Worm (Caenorhabditis elegans): Measurements from ENCODE around the gene cdr-3.
A peak's percentile ranks its signal among the peaks of the same experiment; 100 is the strongest.
"Not testable (repeated sequence)": the region's sequence is repeated elsewhere in the genome, so short reads cannot be mapped to it uniquely, and the experiment has no call there.

The cdr-3 gene

ce11 chrV:12395699-12396098 lies 21.5 kb downstream of the cdr-3 start, which contains the start of gene twk-14:
twk-14 (minus strand) TSS chrV:12395706.
- TF ChIP-seq pax-3 (tag; optimal IDR thresholded peaks at IDR 0.05): peak; percentile 48
- TF ChIP-seq egl-13 (tag; optimal IDR thresholded peaks at IDR 0.05): peak; percentile 9
- TF ChIP-seq rnt-1 (tag; optimal IDR thresholded peaks at IDR 0.05): no peak
- TF ChIP-seq mef-2 (tag; optimal IDR thresholded peaks at IDR 0.05): no peak
- no peak for TF ChIP-seq ceh-82 (tag; optimal IDR thresholded peaks at IDR 0.05)
- peak; percentile 90 for TF ChIP-seq dsc-1 (tag; optimal IDR thresholded peaks at IDR 0.05)
- no peak for TF ChIP-seq grh-1 (GFP tag; IDR thresholded peaks at IDR 0.05)
- no peak for TF ChIP-seq lin-14 (GFP tag; optimal IDR thresholded peaks at IDR 0.05)
- no peak for TF ChIP-seq ceh-88 (GFP tag; IDR thresholded peaks at IDR 0.05)
- TF ChIP-seq tbx-2 (tag; optimal IDR thresholded peaks at IDR 0.05): no peak
- TF ChIP-seq blmp-1 (tag; optimal IDR thresholded peaks at IDR 0.05): no peak
- no peak for TF ChIP-seq lir-3 (tag; optimal IDR thresholded peaks at IDR 0.05; ENCODE audit: poor library complexity)
- TF ChIP-seq mep-1 (tag; optimal IDR thresholded peaks at IDR 0.05): no peak
- no peak for TF ChIP-seq C04F5.9 (tag; optimal IDR thresholded peaks at IDR 0.05)
- no peak for TF ChIP-seq egl-27 (tag; optimal IDR thresholded peaks at IDR 0.05)

DNA sequence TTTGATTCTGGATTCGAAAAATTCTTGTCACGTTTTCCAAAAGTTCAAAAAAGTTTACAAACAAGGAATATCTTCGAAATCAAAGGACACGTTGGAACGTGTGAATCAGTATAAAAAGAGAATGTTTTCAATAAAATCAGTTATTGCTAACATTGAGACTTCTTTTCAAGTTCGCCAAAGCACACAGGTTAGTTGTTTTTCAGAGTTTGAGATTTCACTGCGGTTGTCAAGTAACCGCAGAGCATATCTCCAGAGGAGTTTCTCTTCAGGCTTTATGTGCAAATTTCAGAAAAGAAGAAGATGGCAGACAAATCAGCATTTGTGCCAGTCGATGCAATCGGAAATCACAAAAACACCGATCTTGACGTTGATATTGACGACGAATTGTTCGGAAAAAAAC lies 31.0 kb downstream of the cdr-3 start, which contains the start of gene K01D12.15:
Gene K01D12.15, plus strand, starts transcription at position 301 of the 400 bp plus-strand sequence.
- no peak for TF ChIP-seq C34B4.2 (tag; optimal IDR thresholded peaks at IDR 0.05)
- no peak for TF ChIP-seq pqm-1 (tag; optimal IDR thresholded peaks at IDR 0.05)
- no peak for TF ChIP-seq ceh-90 (tag; optimal IDR thresholded peaks at IDR 0.05)
- no peak for TF ChIP-seq lin-15B (tag; optimal IDR thresholded peaks at IDR 0.05)
- TF ChIP-seq efl-3 (GFP tag; optimal IDR thresholded peaks at IDR 0.05): no peak
- no peak for TF ChIP-seq lir-3 (tag; optimal IDR thresholded peaks at IDR 0.05; ENCODE audit: poor library complexity)
- no peak for TF ChIP-seq elt-3 (tag; optimal IDR thresholded peaks at IDR 0.05)
- TF ChIP-seq nhr-11 (tag; optimal IDR thresholded peaks at IDR 0.05): no peak

- TF ChIP-seq lin-15B (tag; optimal IDR thresholded peaks at IDR 0.05) (no peak), ama-1 (optimal IDR thresholded peaks at IDR 0.05) (no peak)
Measured at ce11 chrV:12377256-12377655, 39.9 kb downstream of the cdr-3 start, which contains the start of gene K01D12.1. K01D12.1 (plus strand) TSS chrV:12377556.

DNA sequence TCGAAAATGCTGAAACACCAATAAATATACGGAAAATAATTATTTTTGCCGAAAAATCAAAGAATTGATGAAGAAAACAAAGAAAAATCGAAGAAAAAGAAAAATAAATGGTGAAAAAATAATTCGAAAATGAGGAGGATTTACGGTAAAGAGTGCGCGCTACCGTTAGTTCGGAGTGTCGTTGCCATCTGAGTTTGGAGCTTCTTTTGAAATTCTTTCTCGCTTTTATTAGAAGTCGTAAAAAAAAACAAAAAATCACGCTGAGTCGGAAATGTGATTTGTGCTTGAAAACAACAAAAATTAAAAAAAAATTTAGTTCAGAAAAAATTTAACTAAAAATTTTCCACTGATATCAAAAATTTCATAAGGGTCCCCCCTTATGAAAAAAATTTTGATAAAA lies 42.9 kb downstream of the cdr-3 start, which contains the start of gene F23H12.10:
Gene F23H12.10, minus strand, starts transcription at position 12 of the 400 bp plus-strand sequence.
- not testable (repeated sequence) for TF ChIP-seq nhr-28 (tag; optimal IDR thresholded peaks at IDR 0.05); hpl-2 (GFP tag; optimal IDR thresholded peaks at IDR 0.05); ama-1 (optimal IDR thresholded peaks at IDR 0.05)

ce11 chrV:12371386-12371785 lies 45.8 kb downstream of the cdr-3 start, which contains the start of gene F23H12.7:
F23H12.7 (plus strand) TSS chrV:12371686.
- TF ChIP-seq aly-2 (tag; optimal IDR thresholded peaks at IDR 0.05) (no peak), C34B4.2 (tag; optimal IDR thresholded peaks at IDR 0.05) (no peak)

DNA sequence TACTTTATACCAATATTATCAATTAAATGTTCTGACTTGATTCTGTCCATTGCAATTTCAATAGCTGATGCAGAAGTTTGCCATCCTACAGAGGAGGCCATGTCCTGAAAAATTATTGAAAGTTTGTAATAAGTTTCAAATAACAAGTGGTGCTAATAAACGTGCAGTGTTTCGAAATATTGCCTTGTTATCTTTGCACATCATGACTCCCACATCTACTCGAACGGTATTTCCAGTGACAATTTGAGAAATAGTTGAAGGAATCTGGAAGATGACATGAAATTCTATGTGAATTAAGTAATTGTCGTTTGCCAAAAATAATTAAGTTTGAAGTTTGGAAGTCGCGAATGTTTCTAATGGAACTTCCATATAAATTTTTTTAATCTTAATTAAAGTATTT lies 47.7 kb downstream of the cdr-3 start, which contains the start of gene gcy-13:
Gene gcy-13, minus strand, starts transcription at position 101 of the 400 bp plus-strand sequence.
- no peak for TF ChIP-seq sox-4 (tag; optimal IDR thresholded peaks at IDR 0.05)
- TF ChIP-seq skn-1 (tag; optimal IDR thresholded peaks at IDR 0.05): no peak
- no peak for TF ChIP-seq mep-1 (tag; optimal IDR thresholded peaks at IDR 0.05)
- no peak for TF ChIP-seq isw-1 (GFP tag; IDR thresholded peaks at IDR 0.05)
- TF ChIP-seq nhr-71 (tag; optimal IDR thresholded peaks at IDR 0.05): no peak
